Worm (Caenorhabditis elegans) whole organism, L4/young adult: ENCODE data around the gene Y75B8A.10.

ENCODE experiments used
- W03F9.2 ChIP-seq: fragments of 150-350 bp; optimal IDR thresholded peaks from 2 replicates; lab custom pipeline; 2014; ENCODE audit warnings: missing biosample characterization, missing genetic modification characterization
- dao-5 ChIP-seq: sonication (generic microtip); optimal IDR thresholded peaks from 2 replicates; lab custom pipeline; 2016; ENCODE audit warnings: missing genotype, missing genetic modification characterization, moderate library complexity, missing compliant biosample characterization
- him-1 ChIP-seq: sonication (generic microtip); optimal IDR thresholded peaks from 2 replicates; lab custom pipeline; 2016; ENCODE audit warnings: missing genotype, missing genetic modification reagents, missing genetic modification characterization, missing compliant biosample characterization

DNA sequence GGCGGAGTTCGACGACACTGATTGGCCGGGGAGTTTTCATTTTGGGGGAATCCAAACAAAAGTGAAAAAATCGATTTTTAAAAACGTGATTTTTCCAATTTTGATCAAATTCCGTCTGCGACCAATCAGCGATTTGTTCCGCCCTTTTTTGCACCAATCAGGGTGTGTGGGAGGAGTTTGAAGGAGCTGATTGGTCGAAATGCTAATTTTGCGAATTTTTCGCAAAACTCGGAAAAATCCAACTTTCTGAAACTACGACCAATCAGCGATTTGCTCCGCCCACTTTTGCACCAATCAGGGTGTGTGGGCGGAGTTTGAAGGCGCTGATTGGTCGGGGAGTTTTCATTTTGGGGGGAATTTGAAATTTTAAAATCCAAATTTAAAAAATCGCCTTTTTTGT, 26.2 kb downstream of the Y75B8A.10 start:
- TF ChIP-seq him-1 (tag; lab: Kevin White, UChicago) (no peak), W03F9.2 (tag; lab: Kevin White, UChicago) (no peak), dao-5 (tag; lab: Kevin White, UChicago) (no peak)
